Fruit fly (Drosophila melanogaster): Measurements from ENCODE around the gene inaF-C.

The inaF-C gene

DNA sequence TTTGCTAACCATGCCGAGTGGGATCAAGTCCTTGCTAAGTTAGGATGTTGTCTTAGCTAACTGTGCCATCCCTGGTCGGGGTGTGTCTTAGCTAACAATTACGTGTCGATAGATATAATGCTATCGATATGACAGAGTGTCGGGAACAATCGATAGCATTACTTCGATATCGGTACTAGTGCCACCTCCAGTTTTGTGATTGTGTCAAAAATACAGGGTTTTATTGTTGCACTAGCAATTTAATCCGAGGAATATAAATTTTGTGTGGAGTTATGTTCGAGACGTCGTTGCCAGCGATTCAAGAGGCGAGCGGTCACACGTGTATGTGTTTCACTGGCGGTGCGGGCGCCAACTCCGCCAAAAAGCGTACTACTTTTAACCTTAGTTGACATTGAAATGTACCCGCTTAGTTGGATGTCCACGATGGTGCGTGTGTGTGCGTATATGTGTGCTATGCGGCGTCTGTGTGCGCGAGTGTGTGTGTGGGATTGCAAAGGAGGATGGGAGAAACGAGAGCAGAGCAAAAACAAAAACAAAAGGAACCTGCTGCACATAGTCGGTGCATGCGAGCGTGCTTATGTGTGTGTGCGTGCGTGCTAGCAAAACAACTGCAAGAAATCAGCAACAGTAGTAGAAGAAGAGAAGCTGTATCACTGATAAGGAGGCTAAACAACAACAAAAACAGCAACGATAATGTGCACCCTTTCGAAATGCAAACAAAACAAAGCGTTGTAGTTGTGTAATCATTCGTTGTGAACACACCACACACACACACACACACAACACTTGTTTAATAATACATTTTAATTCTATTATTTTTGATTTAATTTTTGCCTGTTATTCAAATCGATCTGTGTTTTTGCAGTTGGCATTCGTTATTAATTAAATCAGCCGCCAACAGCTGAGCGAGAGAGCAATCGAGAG is 36.3 kb downstream of the inaF-C start, which contains the start of gene PhKgamma (continued):
- TF ChIP-seq CG8290 (GFP tag; optimal IDR thresholded peaks at IDR 0.05) (peak; percentile 64), CG8290 (tag; optimal IDR thresholded peaks at IDR 0.05) (peak in 1 of 2 experiments; percentile 95), row (GFP tag; IDR thresholded peaks at IDR 0.05) (peak; percentile 38; the same call in 1 of the 3 replicates), sna (GFP tag; IDR thresholded peaks at IDR 0.05; ENCODE audit: partially characterized antibody) (peak; percentile 86), CG15601 (tag; optimal IDR thresholded peaks at IDR 0.05) (peak; percentile 63), CG17612 (GFP tag; IDR thresholded peaks at IDR 0.05) (no peak), aop (GFP tag; IDR thresholded peaks at IDR 0.05) (no peak), bigmax (GFP tag; optimal IDR thresholded peaks at IDR 0.05) (peak; percentile 22), Sry-δ (GFP tag; optimal IDR thresholded peaks at IDR 0.05) (peak; percentile 98), Bgb (GFP tag; IDR thresholded peaks at IDR 0.05; ENCODE audit: partially characterized antibody) (peak; percentile 97), pzg (GFP tag; optimal IDR thresholded peaks at IDR 0.05) (peak; percentile 99), tna (GFP tag; IDR thresholded peaks at IDR 0.05; ENCODE audit: partially characterized antibody) (peak; percentile 80), CG7745 (tag; optimal IDR thresholded peaks at IDR 0.05) (no peak), CG2116 (GFP tag; optimal IDR thresholded peaks at IDR 0.05) (peak; percentile 79), CG13624 (GFP tag; optimal IDR thresholded peaks at IDR 0.05) (peak; percentile 70), Dfd (GFP tag; optimal IDR thresholded peaks at IDR 0.05) (no peak), CG15514 (GFP tag; optimal IDR thresholded peaks at IDR 0.05) (peak; percentile 92), repo (GFP tag; optimal IDR thresholded peaks at IDR 0.05) (no peak), CG6254 (GFP tag; optimal IDR thresholded peaks at IDR 0.05) (no peak), Ptx1 (GFP tag; IDR thresholded peaks at IDR 0.05) (no peak), tin (GFP tag; optimal IDR thresholded peaks at IDR 0.05) (no peak), CG13123 (GFP tag; optimal IDR thresholded peaks at IDR 0.05) (no peak), CG10959 (GFP tag; IDR thresholded peaks at IDR 0.05) (no peak), H15 (GFP tag; IDR thresholded peaks at IDR 0.05) (no peak; the same call in 2 of the 3 replicates), CkIIα-i1 (GFP tag; IDR thresholded peaks at IDR 0.05) (no peak), CG11456 (GFP tag; IDR thresholded peaks at IDR 0.05) (no peak), Opbp (GFP tag; IDR thresholded peaks at IDR 0.05; ENCODE audit: partially characterized antibody) (peak; percentile 96), CG12744 (GFP tag; optimal IDR thresholded peaks at IDR 0.05) (no peak), CG4617 (GFP tag; optimal IDR thresholded peaks at IDR 0.05; ENCODE audit: borderline replicate concordance) (peak; percentile 52), kni (GFP tag; optimal IDR thresholded peaks at IDR 0.05) (peak; percentile 77), CG11695 (GFP tag; IDR thresholded peaks at IDR 0.05) (no peak), CG8924 (tag; optimal IDR thresholded peaks at IDR 0.05) (peak; percentile 53), CG34224 (GFP tag; IDR thresholded peaks at IDR 0.05; ENCODE audit: partially characterized antibody) (peak; percentile 85), CG30403 (GFP tag; optimal IDR thresholded peaks at IDR 0.05) (peak; percentile 13), CG11247 (GFP tag; IDR thresholded peaks at IDR 0.05) (no peak), Sin3A (optimal IDR thresholded peaks at IDR 0.05) (peak; percentile 64), slbo (GFP tag; IDR thresholded peaks at IDR 0.05) (peak; percentile 41), rib (GFP tag; IDR thresholded peaks at IDR 0.05) (peak; percentile 33; the same call in 1 of the 2 replicates), CG17568 (GFP tag; optimal IDR thresholded peaks at IDR 0.05) (no peak), CG16813 (GFP tag; IDR thresholded peaks at IDR 0.05; ENCODE audit: partially characterized antibody) (peak; percentile 93), lab (GFP tag; optimal IDR thresholded peaks at IDR 0.05) (no peak), CG31365 (tag; optimal IDR thresholded peaks at IDR 0.05) (peak; percentile 32), dmrt99B (tag; optimal IDR thresholded peaks at IDR 0.05) (no peak), tap (tag; optimal IDR thresholded peaks at IDR 0.05) (no peak), CG9797 (GFP tag; optimal IDR thresholded peaks at IDR 0.05) (peak; percentile 44), CG17829 (tag; optimal IDR thresholded peaks at IDR 0.05) (peak; percentile 54), B-H1 (GFP tag; IDR thresholded peaks at IDR 0.05) (no peak), bcd (GFP tag; optimal IDR thresholded peaks at IDR 0.05) (no peak), bbx (GFP tag; IDR thresholded peaks at IDR 0.05; ENCODE audit: partially characterized antibody) (peak; percentile 96)
